Fruit fly (Drosophila melanogaster) whole organism, embryonic: ENCODE results near the gene CG12289.

ENCODE experiments used
- Aef1 ChIP-seq: fragments of 200-800 bp; sonication (Bioruptor generic); IDR thresholded peaks from 3 replicates; pipeline ENCODE4 v1.3.6; 2022; ENCODE audit warnings: missing biosample characterization, missing genetic modification characterization
- Bteb2 ChIP-seq: fragments of 200-800 bp; sonication (Bioruptor generic); optimal IDR thresholded peaks from 2 replicates; lab custom pipeline; 2016; ENCODE audit warnings: missing biosample characterization, missing genetic modification characterization
- CG10654 ChIP-seq: fragments of 200-800 bp; sonication (Bioruptor generic); optimal IDR thresholded peaks from 2 replicates; lab custom pipeline; 2016; ENCODE audit warnings: missing biosample characterization, missing genetic modification characterization
- CG11085 ChIP-seq: fragments of 200-800 bp; sonication (Bioruptor generic); IDR thresholded peaks from 2 replicates; pipeline ENCODE4 v1.3.6; 2022; ENCODE audit warnings: missing biosample characterization, missing genetic modification characterization
- CG11695 ChIP-seq: fragments of 200-800 bp; sonication (Bioruptor generic); IDR thresholded peaks from 3 replicates; pipeline ENCODE4 v1.3.6; 2022; ENCODE audit warnings: missing biosample characterization, missing genetic modification characterization
- CG15514 ChIP-seq: fragments of 200-800 bp; sonication (Bioruptor generic); optimal IDR thresholded peaks from 3 replicates; lab custom pipeline; 2017; ENCODE audit warnings: missing biosample characterization, missing genetic modification characterization, mild to moderate bottlenecking, moderate library complexity, missing genetic modification reagents
- CG17385 ChIP-seq: fragments of 200-800 bp; sonication (Bioruptor generic); optimal IDR thresholded peaks from 3 replicates; lab custom pipeline; 2018; ENCODE audit warnings: missing biosample characterization, mild to moderate bottlenecking, missing genetic modification characterization
- CG1792 ChIP-seq: fragments of 200-800 bp; sonication (Bioruptor generic); optimal IDR thresholded peaks from 2 replicates; lab custom pipeline; 2016; ENCODE audit warnings: missing biosample characterization, missing genetic modification characterization
- CG18262 ChIP-seq: fragments of 200-800 bp; optimal IDR thresholded peaks from 3 replicates; lab custom pipeline; 2019; ENCODE audit warnings: missing biosample characterization, mild to moderate bottlenecking, missing genetic modification characterization, moderate library complexity
- CG2889 ChIP-seq: fragments of 200-800 bp; sonication (Bioruptor generic); IDR thresholded peaks from 3 replicates; pipeline ENCODE4 v1.3.6; 2022; ENCODE audit warnings: missing biosample characterization, missing genetic modification characterization
- CG32532 ChIP-seq: fragments of 200-800 bp; sonication (Bioruptor generic); IDR thresholded peaks from 2 replicates; pipeline ENCODE4 v1.3.6; 2022; ENCODE audit warnings: missing biosample characterization, missing genetic modification characterization
- CG3281 ChIP-seq: fragments of 200-800 bp; sonication (Bioruptor generic); optimal IDR thresholded peaks from 3 replicates; lab custom pipeline; 2017; ENCODE audit warnings: missing biosample characterization, mild to moderate bottlenecking, missing genetic modification characterization
- CG6254 ChIP-seq: fragments of 200-800 bp; sonication (Bioruptor generic); optimal IDR thresholded peaks from 3 replicates; lab custom pipeline; 2017; ENCODE audit warnings: mild to moderate bottlenecking, missing biosample characterization, missing genetic modification reagents, missing genetic modification characterization
- CG7556 ChIP-seq: fragments of 200-800 bp; sonication (Bioruptor generic); optimal IDR thresholded peaks from 2 replicates; lab custom pipeline; 2017; ENCODE audit warnings: missing biosample characterization, mild to moderate bottlenecking, missing genetic modification characterization
- CG8089 ChIP-seq: fragments of 200-800 bp; sonication (Bioruptor generic); optimal IDR thresholded peaks from 3 replicates; lab custom pipeline; 2016; ENCODE audit warnings: missing biosample characterization, missing genetic modification characterization
- CG8359 ChIP-seq: fragments of 200-800 bp; sonication (Bioruptor generic); optimal IDR thresholded peaks from 2 replicates; lab custom pipeline; 2017; ENCODE audit warnings: missing biosample characterization, mild to moderate bottlenecking, missing genetic modification characterization, borderline replicate concordance
- CG8924 ChIP-seq: fragments of 200-800 bp; optimal IDR thresholded peaks from 3 replicates; lab custom pipeline; 2019; ENCODE audit warnings: missing biosample characterization, mild to moderate bottlenecking, missing genetic modification characterization, moderate library complexity
- CG9797 ChIP-seq: fragments of 200-800 bp; sonication (Bioruptor generic); optimal IDR thresholded peaks from 3 replicates; lab custom pipeline; 2018; ENCODE audit warnings: missing biosample characterization, mild to moderate bottlenecking, missing genetic modification characterization
- Chrac-16 ChIP-seq: fragments of 200-800 bp; sonication (Bioruptor generic); optimal IDR thresholded peaks from 3 replicates; lab custom pipeline; 2016; ENCODE audit warnings: missing biosample characterization, missing genetic modification characterization
- Doc2 ChIP-seq: fragments of 200-800 bp; sonication (Bioruptor generic); IDR thresholded peaks from 2 replicates; pipeline ENCODE4 v1.3.6; 2022; ENCODE audit warnings: missing biosample characterization, missing genetic modification characterization
- E2f1 ChIP-seq: fragments of 200-800 bp; sonication (Bioruptor generic); IDR thresholded peaks from 2 replicates; pipeline ENCODE4 v1.3.6; 2022; ENCODE audit warnings: missing biosample characterization, missing genetic modification characterization
- ERR ChIP-seq: fragments of 200-800 bp; sonication (Bioruptor generic); optimal IDR thresholded peaks from 2 replicates; lab custom pipeline; 2016; ENCODE audit warnings: missing biosample characterization, missing genetic modification characterization
- Gug ChIP-seq: fragments of 200-800 bp; sonication (Bioruptor generic); IDR thresholded peaks from 4 replicates; pipeline ENCODE4 v1.3.6; 2022; ENCODE audit warnings: missing biosample characterization, missing genetic modification characterization
- HLH3B ChIP-seq: fragments of 200-800 bp; sonication (Bioruptor generic); IDR thresholded peaks from 2 replicates; pipeline ENCODE4 v1.3.6; 2022; ENCODE audit warnings: missing biosample characterization, missing genetic modification characterization
- Hand ChIP-seq: fragments of 200-800 bp; sonication (Bioruptor generic); optimal IDR thresholded peaks from 2 replicates; lab custom pipeline; 2017; ENCODE audit warnings: mild to moderate bottlenecking, missing biosample characterization, missing genetic modification reagents, missing genetic modification characterization
- Hmr ChIP-seq: fragments of 200-800 bp; sonication (Bioruptor generic); optimal IDR thresholded peaks from 3 replicates; lab custom pipeline; 2017; ENCODE audit warnings: mild to moderate bottlenecking, missing biosample characterization, missing genetic modification reagents, missing genetic modification characterization
- Meics ChIP-seq: fragments of 200-800 bp; sonication (Bioruptor generic); optimal IDR thresholded peaks from 2 replicates; lab custom pipeline; 2017; ENCODE audit warnings: missing biosample characterization, mild to moderate bottlenecking, missing genetic modification characterization
- Myb ChIP-seq: fragments of 200-800 bp; sonication (Bioruptor generic); optimal IDR thresholded peaks from 2 replicates; lab custom pipeline; 2016; ENCODE audit warnings: missing biosample characterization, missing genetic modification characterization
- NFAT ChIP-seq: fragments of 200-800 bp; sonication (Bioruptor generic); IDR thresholded peaks from 2 replicates; pipeline ENCODE4 v1.3.6; 2022; ENCODE audit warnings: missing biosample characterization, missing genetic modification characterization
- Pdp1 ChIP-seq, 2 experiments: fragments of 200-800 bp; sonication (Bioruptor generic); optimal IDR thresholded peaks; 3 replicates each; lab custom pipeline; 2016; ENCODE audit warnings: missing biosample characterization in 2 of 2, missing genetic modification characterization in 2 of 2, mild to moderate bottlenecking in 1 of 2, moderate library complexity in 1 of 2
- Xbp1 ChIP-seq: fragments of 200-800 bp; sonication (Bioruptor generic); optimal IDR thresholded peaks from 3 replicates; lab custom pipeline; 2016; ENCODE audit warnings: missing biosample characterization, mild to moderate bottlenecking, missing genetic modification characterization
- ac ChIP-seq: fragments of 200-800 bp; sonication (Bioruptor generic); optimal IDR thresholded peaks from 3 replicates; lab custom pipeline; 2017; ENCODE audit warnings: missing biosample characterization, mild to moderate bottlenecking, missing genetic modification characterization
- caup ChIP-seq: fragments of 200-800 bp; sonication (Bioruptor generic); optimal IDR thresholded peaks from 3 replicates; lab custom pipeline; 2017; ENCODE audit warnings: missing biosample characterization, mild to moderate bottlenecking, missing genetic modification characterization, moderate library complexity; ENCODE audit not compliant: severe bottlenecking
- chif ChIP-seq, 2 experiments: fragments of 200-800 bp; sonication (Bioruptor generic); optimal IDR thresholded peaks; 3 replicates each; lab custom pipeline; 2016; ENCODE audit warnings: missing biosample characterization in 2 of 2, missing genetic modification characterization in 2 of 2
- da ChIP-seq: fragments of 200-800 bp; sonication (Bioruptor generic); optimal IDR thresholded peaks from 2 replicates; lab custom pipeline; 2016; ENCODE audit warnings: missing biosample characterization, missing genetic modification characterization
- disco-r ChIP-seq: fragments of 200-800 bp; sonication (Bioruptor generic); optimal IDR thresholded peaks from 2 replicates; lab custom pipeline; 2016; ENCODE audit warnings: missing biosample characterization, missing genetic modification characterization
- dmrt11E ChIP-seq: fragments of 200-800 bp; sonication (Bioruptor generic); optimal IDR thresholded peaks from 3 replicates; lab custom pipeline; 2018; ENCODE audit warnings: missing biosample characterization, mild to moderate bottlenecking, missing genetic modification characterization, moderate library complexity
- dpn ChIP-seq, 2 experiments: fragments of 200-800 bp; sonication (Bioruptor generic); optimal IDR thresholded peaks; 3 replicates each; lab custom pipeline; 2016; ENCODE audit warnings: missing biosample characterization in 2 of 2, missing genetic modification characterization in 2 of 2
- emc ChIP-seq: fragments of 200-800 bp; sonication (Bioruptor generic); optimal IDR thresholded peaks from 2 replicates; lab custom pipeline; 2016; ENCODE audit warnings: missing biosample characterization, missing genetic modification characterization
- en ChIP-seq: fragments of 200-800 bp; sonication (Bioruptor generic); optimal IDR thresholded peaks from 2 replicates; lab custom pipeline; 2016; ENCODE audit warnings: missing biosample characterization, missing genetic modification characterization
- grn ChIP-seq: fragments of 200-800 bp; sonication (Bioruptor generic); optimal IDR thresholded peaks from 3 replicates; lab custom pipeline; 2017; ENCODE audit warnings: missing biosample characterization, missing genetic modification characterization
- hbn ChIP-seq: fragments of 200-800 bp; sonication (Bioruptor generic); IDR thresholded peaks from 2 replicates; pipeline ENCODE4 v1.3.6; 2022; ENCODE audit warnings: missing biosample characterization, missing genetic modification characterization; ENCODE audit not compliant: partially characterized antibody
- ind ChIP-seq: fragments of 200-800 bp; sonication (Bioruptor generic); optimal IDR thresholded peaks from 3 replicates; lab custom pipeline; 2016; ENCODE audit warnings: missing biosample characterization, missing genetic modification characterization
- lab ChIP-seq: fragments of 200-800 bp; sonication (Bioruptor generic); optimal IDR thresholded peaks from 3 replicates; lab custom pipeline; 2017; ENCODE audit warnings: missing biosample characterization, missing genetic modification characterization, mild to moderate bottlenecking, moderate library complexity, missing genetic modification reagents
- oc ChIP-seq: fragments of 200-800 bp; sonication (Bioruptor generic); optimal IDR thresholded peaks from 2 replicates; lab custom pipeline; 2018; ENCODE audit warnings: missing biosample characterization, mild to moderate bottlenecking, missing genetic modification characterization, moderate library complexity
- pnt ChIP-seq: fragments of 200-800 bp; sonication (Bioruptor generic); optimal IDR thresholded peaks from 3 replicates; lab custom pipeline; 2016; ENCODE audit warnings: missing biosample characterization, missing genetic modification characterization
- slbo ChIP-seq: fragments of 200-800 bp; sonication (Bioruptor generic); IDR thresholded peaks from 2 replicates; pipeline ENCODE4 v1.3.6; 2022; ENCODE audit warnings: missing biosample characterization, missing genetic modification characterization
- slou ChIP-seq: fragments of 200-800 bp; sonication (Bioruptor generic); optimal IDR thresholded peaks from 3 replicates; lab custom pipeline; 2016; ENCODE audit warnings: missing biosample characterization, missing genetic modification characterization
- tap ChIP-seq: fragments of 200-800 bp; optimal IDR thresholded peaks from 3 replicates; lab custom pipeline; 2019; ENCODE audit warnings: missing biosample characterization, mild to moderate bottlenecking, missing genetic modification characterization, moderate library complexity
- tx ChIP-seq: fragments of 200-800 bp; sonication (Bioruptor generic); optimal IDR thresholded peaks from 2 replicates; lab custom pipeline; 2016; ENCODE audit warnings: missing biosample characterization, missing genetic modification characterization

CG12289 gene

dm6 chr3L:11491222-11491873 lies 33.1 kb upstream of the CG12289 start (continued):
- TF ChIP-seq Pdp1 (GFP tag; optimal IDR thresholded peaks at IDR 0.05; lab: Kevin White, UChicago) (peak; percentile 33 to 50), Chrac-16 (GFP tag; lab: Kevin White, UChicago) (peak; percentile 52), CG15514 (GFP tag; lab: Kevin White, UChicago) (peak; percentile 50), NFAT (GFP tag; lab: Robert Waterston, UW) (no peak), CG1792 (GFP tag; lab: Kevin White, UChicago) (peak; percentile 17), CG3281 (peak; percentile 69), emc (GFP tag; lab: Kevin White, UChicago) (peak; percentile 35), CG9797 (GFP tag; lab: Kevin White, UChicago) (no peak), CG8089 (GFP tag; lab: Kevin White, UChicago) (no peak), en (GFP tag; lab: Kevin White, UChicago) (peak; percentile 7), ind (GFP tag; lab: Kevin White, UChicago) (peak; percentile 67), slou (GFP tag; lab: Kevin White, UChicago) (no peak), Hand (GFP tag; lab: Kevin White, UChicago) (peak; percentile 51), dpn (GFP tag; optimal IDR thresholded peaks at IDR 0.05; lab: Kevin White, UChicago) (peak; percentile 42 to 60), Doc2 (no peak), hbn (GFP tag; lab: Robert Waterston, UW) (no peak), CG2889 (no peak), CG10654 (peak; percentile 12), CG18262 (tag; lab: Kevin White, UChicago) (peak; percentile 66), CG32532 (GFP tag; lab: Robert Waterston, UW) (peak; percentile 81), CG6254 (GFP tag; lab: Kevin White, UChicago) (no peak), Bteb2 (GFP tag; lab: Kevin White, UChicago) (peak; percentile 52), slbo (GFP tag; lab: Robert Waterston, UW) (peak; percentile 85), E2f1 (GFP tag; lab: Robert Waterston, UW) (peak; percentile 66; the same call in 1 of the 2 replicates), Meics (GFP tag; lab: Kevin White, UChicago) (peak; percentile 75), CG8924 (tag; lab: Kevin White, UChicago) (peak; percentile 54), Gug (peak; percentile 57; the same call in 3 of the 4 replicates), tap (tag; lab: Kevin White, UChicago) (peak; percentile 58), HLH3B (peak; percentile 71), CG8359 (no peak), Myb (GFP tag; lab: Kevin White, UChicago) (peak; percentile 17), disco-r (no peak), dmrt11E (peak; percentile 38), pnt (GFP tag; lab: Kevin White, UChicago) (peak; percentile 17), CG17385 (GFP tag; lab: Kevin White, UChicago) (peak; percentile 64), lab (GFP tag; lab: Kevin White, UChicago) (peak; percentile 82), chif (GFP tag; optimal IDR thresholded peaks at IDR 0.05; lab: Kevin White, UChicago) (peak; percentile 1 to 53), grn (no peak), caup (GFP tag; lab: Kevin White, UChicago) (peak; percentile 45), ERR (GFP tag; lab: Kevin White, UChicago) (peak; percentile 23), tx (GFP tag; lab: Kevin White, UChicago) (peak; percentile 30), CG7556 (peak; percentile 49), da (no peak), CG11695 (peak; percentile 52), CG11085 (GFP tag; lab: Robert Waterston, UW) (no peak), Hmr (peak; percentile 64), Xbp1 (GFP tag; lab: Kevin White, UChicago) (peak; percentile 66), Aef1 (GFP tag; lab: Robert Waterston, UW) (peak; percentile 62), oc (tag; lab: Kevin White, UChicago) (peak; percentile 21), ac (GFP tag; lab: Kevin White, UChicago) (no peak)
